Fruit fly (Drosophila melanogaster) whole organism, embryonic: Measurements from ENCODE around the gene CG3198.

Source experiments
- Antp ChIP-seq: fragments of 200-800 bp; sonication (Bioruptor generic); optimal IDR thresholded peaks from 3 replicates; lab custom pipeline; 2016; ENCODE audit warnings: missing biosample characterization, missing genetic modification characterization
- BtbVII ChIP-seq: fragments of 200-800 bp; sonication (Bioruptor generic); optimal IDR thresholded peaks from 3 replicates; lab custom pipeline; 2017; ENCODE audit warnings: missing biosample characterization, mild to moderate bottlenecking, missing genetic modification characterization
- CG10147 ChIP-seq: fragments of 200-800 bp; sonication (Bioruptor generic); optimal IDR thresholded peaks from 2 replicates; lab custom pipeline; 2019; ENCODE audit warnings: missing biosample characterization, mild to moderate bottlenecking, missing genetic modification characterization, moderate library complexity
- CG11456 ChIP-seq: fragments of 200-800 bp; sonication (Bioruptor generic); IDR thresholded peaks from 3 replicates; pipeline ENCODE4 v1.3.6; 2022; ENCODE audit warnings: missing biosample characterization, missing genetic modification characterization
- CG12659 ChIP-seq: fragments of 200-800 bp; sonication (Bioruptor generic); optimal IDR thresholded peaks from 3 replicates; lab custom pipeline; 2017; ENCODE audit warnings: mild to moderate bottlenecking, missing biosample characterization, missing genetic modification reagents, missing genetic modification characterization
- CG12769 ChIP-seq: fragments of 200-800 bp; sonication (Bioruptor generic); optimal IDR thresholded peaks from 2 replicates; lab custom pipeline; 2019; ENCODE audit warnings: missing biosample characterization, mild to moderate bottlenecking, missing genetic modification characterization, moderate library complexity
- CG13424 ChIP-seq: fragments of 200-800 bp; sonication (Bioruptor generic); optimal IDR thresholded peaks from 2 replicates; lab custom pipeline; 2019; ENCODE audit warnings: missing biosample characterization, mild to moderate bottlenecking, missing genetic modification characterization, moderate library complexity
- CG13894 ChIP-seq: fragments of 200-800 bp; sonication (Bioruptor generic); optimal IDR thresholded peaks from 3 replicates; lab custom pipeline; 2018; ENCODE audit warnings: missing biosample characterization, mild to moderate bottlenecking, missing genetic modification characterization, moderate library complexity
- CG15479 ChIP-seq: fragments of 200-800 bp; sonication (Bioruptor generic); optimal IDR thresholded peaks from 3 replicates; lab custom pipeline; 2019; ENCODE audit warnings: missing biosample characterization, mild to moderate bottlenecking, missing genetic modification characterization, moderate library complexity
- CG2712 ChIP-seq: fragments of 200-800 bp; optimal IDR thresholded peaks from 3 replicates; lab custom pipeline; 2019; ENCODE audit warnings: missing biosample characterization, mild to moderate bottlenecking, missing genetic modification characterization, moderate library complexity
- CG31224 ChIP-seq: fragments of 200-800 bp; sonication (Bioruptor generic); IDR thresholded peaks from 2 replicates; pipeline ENCODE4 v1.3.6; 2022; ENCODE audit warnings: missing biosample characterization, missing genetic modification characterization
- CG31365 ChIP-seq: fragments of 200-800 bp; sonication (Bioruptor generic); optimal IDR thresholded peaks from 2 replicates; lab custom pipeline; 2018; ENCODE audit warnings: missing biosample characterization, mild to moderate bottlenecking, missing genetic modification characterization
- CG3281 ChIP-seq: fragments of 200-800 bp; sonication (Bioruptor generic); optimal IDR thresholded peaks from 3 replicates; lab custom pipeline; 2017; ENCODE audit warnings: missing biosample characterization, mild to moderate bottlenecking, missing genetic modification characterization
- CG34376 ChIP-seq: fragments of 200-800 bp; sonication (Bioruptor generic); optimal IDR thresholded peaks from 2 replicates; lab custom pipeline; 2018; ENCODE audit warnings: missing biosample characterization, mild to moderate bottlenecking, missing genetic modification characterization
- CG4360 ChIP-seq: fragments of 200-800 bp; sonication (Bioruptor generic); IDR thresholded peaks from 2 replicates; pipeline ENCODE4 v1.3.6; 2022; ENCODE audit warnings: missing biosample characterization, missing genetic modification characterization
- CG4424 ChIP-seq: fragments of 200-800 bp; sonication (Bioruptor generic); optimal IDR thresholded peaks from 3 replicates; lab custom pipeline; 2016; ENCODE audit warnings: missing biosample characterization, missing genetic modification characterization
- CG5180 ChIP-seq: fragments of 200-800 bp; sonication (Bioruptor generic); optimal IDR thresholded peaks from 3 replicates; lab custom pipeline; 2017; ENCODE audit warnings: missing biosample characterization, missing genetic modification characterization, mild to moderate bottlenecking, moderate library complexity, missing genetic modification reagents
- CG6689 ChIP-seq: fragments of 200-800 bp; sonication (Bioruptor generic); IDR thresholded peaks from 2 replicates; pipeline ENCODE4 v1.3.6; 2022; ENCODE audit warnings: missing biosample characterization, missing genetic modification characterization
- CG6765 ChIP-seq: fragments of 200-800 bp; sonication (Bioruptor generic); optimal IDR thresholded peaks from 3 replicates; lab custom pipeline; 2017; ENCODE audit warnings: missing biosample characterization, mild to moderate bottlenecking, missing genetic modification characterization
- CG6791 ChIP-seq: fragments of 200-800 bp; sonication (Bioruptor generic); IDR thresholded peaks from 3 replicates; pipeline ENCODE4 v1.3.6; 2022; ENCODE audit warnings: missing biosample characterization, missing genetic modification characterization; ENCODE audit not compliant: partially characterized antibody
- CG7745 ChIP-seq: fragments of 200-800 bp; sonication (Bioruptor generic); optimal IDR thresholded peaks from 2 replicates; lab custom pipeline; 2018; ENCODE audit warnings: missing biosample characterization, mild to moderate bottlenecking, missing genetic modification characterization, moderate library complexity
- CG7987 ChIP-seq: fragments of 200-800 bp; sonication (Bioruptor generic); optimal IDR thresholded peaks from 2 replicates; lab custom pipeline; 2018; ENCODE audit warnings: missing biosample characterization, mild to moderate bottlenecking, missing genetic modification characterization, moderate library complexity
- CG8478 ChIP-seq: fragments of >200 bp; optimal IDR thresholded peaks from 2 replicates; lab custom pipeline; 2018
- CG9215 ChIP-seq: fragments of 200-800 bp; sonication (Bioruptor generic); IDR thresholded peaks from 2 replicates; pipeline ENCODE4 v1.3.6; 2022; ENCODE audit warnings: missing biosample characterization, missing genetic modification characterization
- CTCF ChIP-seq: fragments of 200-800 bp; sonication (Bioruptor generic); optimal IDR thresholded peaks from 2 replicates; lab custom pipeline; 2017; ENCODE audit warnings: missing biosample characterization, mild to moderate bottlenecking, missing genetic modification characterization, moderate library complexity
- Deaf1 ChIP-seq: fragments of 200-800 bp; optimal IDR thresholded peaks from 3 replicates; lab custom pipeline; 2019; ENCODE audit warnings: missing biosample characterization, mild to moderate bottlenecking, missing genetic modification characterization, moderate library complexity
- Elba2 ChIP-seq: fragments of 200-800 bp; sonication (Bioruptor generic); optimal IDR thresholded peaks from 3 replicates; lab custom pipeline; 2016; ENCODE audit warnings: missing biosample characterization, missing genetic modification characterization
- Ets97D ChIP-seq: fragments of 200-800 bp; sonication (Bioruptor generic); optimal IDR thresholded peaks from 3 replicates; lab custom pipeline; 2016; ENCODE audit warnings: missing biosample characterization, missing genetic modification characterization
- HHEX ChIP-seq: fragments of 200-800 bp; sonication (Bioruptor generic); optimal IDR thresholded peaks from 3 replicates; lab custom pipeline; 2017; ENCODE audit warnings: missing biosample characterization, mild to moderate bottlenecking, missing genetic modification characterization, missing genetic modification reagents
- HLH4C ChIP-seq: fragments of 200-800 bp; sonication (Bioruptor generic); IDR thresholded peaks from 3 replicates; pipeline ENCODE4 v1.3.6; 2022; ENCODE audit warnings: missing biosample characterization, missing genetic modification characterization; ENCODE audit not compliant: partially characterized antibody
- HLH54F ChIP-seq: fragments of 200-800 bp; sonication (Bioruptor generic); optimal IDR thresholded peaks from 3 replicates; lab custom pipeline; 2016; ENCODE audit warnings: missing biosample characterization, missing genetic modification characterization
- MBD-R2 ChIP-seq: fragments of 200-800 bp; sonication (Bioruptor generic); IDR thresholded peaks from 2 replicates; pipeline ENCODE4 v1.3.6; 2022; ENCODE audit warnings: missing biosample characterization, missing genetic modification characterization
- MESR4 ChIP-seq: fragments of 200-800 bp; sonication (Bioruptor generic); optimal IDR thresholded peaks from 2 replicates; lab custom pipeline; 2018; ENCODE audit warnings: missing biosample characterization, mild to moderate bottlenecking, missing genetic modification characterization, moderate library complexity
- MTF-1 ChIP-seq: fragments of 200-800 bp; sonication (Bioruptor generic); optimal IDR thresholded peaks from 2 replicates; lab custom pipeline; 2018; ENCODE audit warnings: missing biosample characterization, mild to moderate bottlenecking, missing genetic modification characterization, borderline replicate concordance
- Med ChIP-seq: fragments of 200-800 bp; sonication (Bioruptor generic); peaks from one replicate; lab custom pipeline; 2016; ENCODE audit warnings: missing biosample characterization, missing genetic modification characterization, mild to moderate bottlenecking, inconsistent platforms, moderate library complexity
- NC2α ChIP-seq: fragments of 200-800 bp; sonication (Bioruptor generic); optimal IDR thresholded peaks from 2 replicates; lab custom pipeline; 2016; ENCODE audit warnings: missing biosample characterization, missing genetic modification characterization
- TFAM ChIP-seq: fragments of 200-800 bp; sonication (Bioruptor generic); optimal IDR thresholded peaks from 2 replicates; lab custom pipeline; 2017; ENCODE audit warnings: missing biosample characterization, missing genetic modification characterization, inconsistent platforms
- ap ChIP-seq: fragments of 200-800 bp; sonication (Bioruptor generic); IDR thresholded peaks from 2 replicates; pipeline ENCODE4 v1.3.6; 2022; ENCODE audit warnings: missing biosample characterization, missing genetic modification characterization
- emc ChIP-seq: fragments of 200-800 bp; sonication (Bioruptor generic); optimal IDR thresholded peaks from 2 replicates; lab custom pipeline; 2016; ENCODE audit warnings: missing biosample characterization, missing genetic modification characterization
- fd102C ChIP-seq: fragments of 200-800 bp; sonication (Bioruptor generic); optimal IDR thresholded peaks from 2 replicates; lab custom pipeline; 2018; ENCODE audit warnings: missing biosample characterization, mild to moderate bottlenecking, missing genetic modification characterization, moderate library complexity
- gcm2 ChIP-seq: fragments of 200-800 bp; sonication (Bioruptor generic); optimal IDR thresholded peaks from 2 replicates; lab custom pipeline; 2016; ENCODE audit warnings: missing biosample characterization, missing genetic modification characterization
- gro ChIP-seq: fragments of 200-800 bp; sonication (Bioruptor generic); optimal IDR thresholded peaks from 2 replicates; lab custom pipeline; 2016; ENCODE audit warnings: missing biosample characterization, missing genetic modification characterization
- hth ChIP-seq: fragments of >200 bp; optimal IDR thresholded peaks from 2 replicates; lab custom pipeline; 2017; ENCODE audit warnings: inconsistent platforms
- jing ChIP-seq: fragments of 200-800 bp; sonication (Bioruptor generic); optimal IDR thresholded peaks from 2 replicates; lab custom pipeline; 2018; ENCODE audit warnings: missing biosample characterization, mild to moderate bottlenecking, missing genetic modification characterization
- jumu ChIP-seq: fragments of 200-800 bp; sonication (Bioruptor generic); optimal IDR thresholded peaks from 3 replicates; lab custom pipeline; 2016; ENCODE audit warnings: missing biosample characterization, missing genetic modification characterization
- otp ChIP-seq: fragments of 200-800 bp; sonication (Bioruptor generic); IDR thresholded peaks from 3 replicates; pipeline ENCODE4, ENCODE4 v1.3.6; 2022; ENCODE audit warnings: missing biosample characterization, missing genetic modification characterization
- peb ChIP-seq: fragments of 200-800 bp; sonication (Bioruptor generic); IDR thresholded peaks from 2 replicates; pipeline ENCODE4 v1.3.6; 2022; ENCODE audit warnings: missing biosample characterization, missing genetic modification characterization
- prd ChIP-seq, 3 experiments: fragments of >200 bp in 2 of 3; fragments of 200-800 bp in 1 of 3; sonication (Bioruptor generic) in 1 of 3; optimal IDR thresholded peaks in 2 of 3; IDR thresholded peaks in 1 of 3; 2 replicates in 2 of 3; 3 replicates in 1 of 3; pipeline versions ENCODE4 v1.3.6 to Lab custom; 2017 to 2022; ENCODE audit warnings: missing biosample characterization in 1 of 3, missing genetic modification characterization in 1 of 3
- repo ChIP-seq: fragments of 200-800 bp; sonication (Bioruptor generic); optimal IDR thresholded peaks from 2 replicates; lab custom pipeline; 2016; ENCODE audit warnings: missing biosample characterization, missing genetic modification characterization
- sna ChIP-seq: fragments of 200-800 bp; sonication (Bioruptor generic); IDR thresholded peaks from 2 replicates; pipeline ENCODE4 v1.3.6; 2022; ENCODE audit warnings: missing biosample characterization, missing genetic modification characterization; ENCODE audit not compliant: partially characterized antibody
- vnd ChIP-seq: fragments of 200-800 bp; sonication (Bioruptor generic); IDR thresholded peaks from 3 replicates; pipeline ENCODE4 v1.3.6; 2022; ENCODE audit warnings: missing biosample characterization, missing genetic modification characterization; ENCODE audit not compliant: partially characterized antibody
- yki ChIP-seq: fragments of >200 bp; optimal IDR thresholded peaks from 3 replicates; lab custom pipeline; 2018

CG3198 gene

dm6 chrX:6694979-6695388 is 21.2 kb upstream of the CG3198 start, which contains the start of gene CG14442 (continued):
- no peak for TF ChIP-seq prd (optimal IDR thresholded peaks at IDR 0.05; lab: Kevin White, UChicago)
- TF ChIP-seq prd (GFP tag; IDR thresholded peaks at IDR 0.05; lab: Robert Waterston, UW): peak; percentile 47; the same call in 1 of the 3 replicates
- peak; percentile 95 for TF ChIP-seq vnd (GFP tag; lab: Robert Waterston, UW)
- peak; percentile 68 for TF ChIP-seq Ets97D (GFP tag; lab: Kevin White, UChicago)
- TF ChIP-seq CG13424 (tag; lab: Kevin White, UChicago): peak; percentile 51
- peak; percentile 30 for TF ChIP-seq CG4424 (GFP tag; lab: Kevin White, UChicago)
- peak; percentile 92 for TF ChIP-seq CG6791 (GFP tag; lab: Robert Waterston, UW)
- TF ChIP-seq CG2712 (tag; lab: Kevin White, UChicago): peak; percentile 54
- no peak for TF ChIP-seq emc (GFP tag; lab: Kevin White, UChicago)
- peak; percentile 94 for TF ChIP-seq HLH4C
- TF ChIP-seq CG4360: no peak
- TF ChIP-seq HHEX: no peak
- TF ChIP-seq CG12659 (GFP tag; lab: Kevin White, UChicago): peak; percentile 64
- TF ChIP-seq CG9215: no peak
- no peak for TF ChIP-seq jumu (GFP tag; lab: Kevin White, UChicago)
- TF ChIP-seq MTF-1 (GFP tag; lab: Kevin White, UChicago): no peak
- no peak for TF ChIP-seq ap (GFP tag; lab: Robert Waterston, UW)
- TF ChIP-seq CG13894 (tag; lab: Kevin White, UChicago): peak; percentile 66
- no peak for TF ChIP-seq CG11456 (GFP tag; lab: Robert Waterston, UW)
- peak; percentile 11; the same call in 1 of the 2 replicates for TF ChIP-seq CG31224 (GFP tag; lab: Robert Waterston, UW)
- peak; percentile 20 for TF ChIP-seq CG3281 (GFP tag; lab: Kevin White, UChicago)
- peak; percentile 27 for TF ChIP-seq BtbVII (GFP tag; lab: Kevin White, UChicago)
- no peak for TF ChIP-seq gcm2 (GFP tag; lab: Kevin White, UChicago)
- TF ChIP-seq hth (lab: Kevin White, UChicago): no peak
- TF ChIP-seq sna (GFP tag; lab: Robert Waterston, UW): peak; percentile 94
- TF ChIP-seq CG7745 (tag; lab: Kevin White, UChicago): no peak
- no peak for TF ChIP-seq repo (GFP tag; lab: Kevin White, UChicago)
- TF ChIP-seq NC2α (GFP tag; lab: Kevin White, UChicago): no peak
- TF ChIP-seq Deaf1 (tag; lab: Kevin White, UChicago): no peak
- TF ChIP-seq Antp: no peak
- no peak for TF ChIP-seq fd102C
- TF ChIP-seq Med (GFP tag; lab: Kevin White, UChicago): peak; percentile 82
- TF ChIP-seq Elba2: peak; percentile 4
- peak; percentile 46; the same call in 1 of the 2 replicates for TF ChIP-seq CG6689 (GFP tag; lab: Robert Waterston, UW)
- no peak for TF ChIP-seq MESR4 (GFP tag; lab: Kevin White, UChicago)
- TF ChIP-seq MBD-R2 (GFP tag; lab: Robert Waterston, UW): peak; percentile 8; the same call in 1 of the 2 replicates
- TF ChIP-seq CG12769 (tag; lab: Kevin White, UChicago): no peak
- no peak for TF ChIP-seq CG31365 (tag; lab: Kevin White, UChicago)
- no peak for TF ChIP-seq CG8478 (lab: Kevin White, UChicago)
- TF ChIP-seq CG10147: peak; percentile 2
- TF ChIP-seq CG7987 (GFP tag; lab: Kevin White, UChicago): no peak
- TF ChIP-seq jing: no peak
- no peak for TF ChIP-seq CG15479 (GFP tag; lab: Kevin White, UChicago)
- TF ChIP-seq otp: no peak
- TF ChIP-seq HLH54F (GFP tag; lab: Kevin White, UChicago): peak; percentile 32
- TF ChIP-seq CG34376 (GFP tag; lab: Kevin White, UChicago): no peak
- TF ChIP-seq peb (GFP tag; lab: Robert Waterston, UW): no peak
- peak; percentile 2 for TF ChIP-seq CTCF (GFP tag; lab: Kevin White, UChicago)
- no peak for TF ChIP-seq yki (lab: Kevin White, UChicago)
- TF ChIP-seq CG5180: peak; percentile 6
- TF ChIP-seq TFAM (GFP tag; lab: Kevin White, UChicago): no peak
- TF ChIP-seq CG6765: no peak
- peak; percentile 35 for TF ChIP-seq gro (GFP tag; lab: Kevin White, UChicago)
